Fruit fly (Drosophila melanogaster) whole organism, embryonic: ENCODE measurements around the gene Cpr78Ca.

Experiments used
- Abd-B ChIP-seq: fragments of 200-800 bp; sonication (Bioruptor generic); optimal IDR thresholded peaks from 2 replicates; lab custom pipeline; 2018; ENCODE audit warnings: missing biosample characterization, mild to moderate bottlenecking, missing genetic modification characterization, moderate library complexity
- Asciz ChIP-seq: fragments of 200-800 bp; sonication (Bioruptor generic); optimal IDR thresholded peaks from 2 replicates; lab custom pipeline; 2017; ENCODE audit warnings: missing biosample characterization, mild to moderate bottlenecking, missing genetic modification characterization, missing genetic modification reagents
- Atf6 ChIP-seq: fragments of 200-800 bp; sonication (Bioruptor generic); IDR thresholded peaks from 2 replicates; pipeline ENCODE4 v1.3.6; 2022; ENCODE audit warnings: missing biosample characterization, missing genetic modification characterization
- B-H1 ChIP-seq: fragments of 200-800 bp; sonication (Bioruptor generic); IDR thresholded peaks from 3 replicates; pipeline ENCODE4 v1.3.6; 2022; ENCODE audit warnings: missing biosample characterization, missing genetic modification characterization
- CG10654 ChIP-seq: fragments of 200-800 bp; sonication (Bioruptor generic); optimal IDR thresholded peaks from 2 replicates; lab custom pipeline; 2016; ENCODE audit warnings: missing biosample characterization, missing genetic modification characterization
- CG10959 ChIP-seq: fragments of 200-800 bp; sonication (Bioruptor generic); IDR thresholded peaks from 2 replicates; pipeline ENCODE4 v1.3.6; 2022; ENCODE audit warnings: missing biosample characterization, missing genetic modification characterization
- CG11696 ChIP-seq: fragments of 200-800 bp; sonication (Bioruptor generic); IDR thresholded peaks from 2 replicates; pipeline ENCODE4 v1.3.6; 2022; ENCODE audit warnings: missing biosample characterization, missing genetic modification characterization
- CG11723 ChIP-seq: fragments of 200-800 bp; sonication (Bioruptor generic); optimal IDR thresholded peaks from 2 replicates; lab custom pipeline; 2017; ENCODE audit warnings: missing biosample characterization, mild to moderate bottlenecking, missing genetic modification characterization
- CG12219 ChIP-seq: fragments of 200-800 bp; sonication (Bioruptor generic); optimal IDR thresholded peaks from 3 replicates; lab custom pipeline; 2018; ENCODE audit warnings: missing biosample characterization, mild to moderate bottlenecking, missing genetic modification characterization
- CG18011 ChIP-seq: fragments of 200-800 bp; sonication (Bioruptor generic); optimal IDR thresholded peaks from 2 replicates; lab custom pipeline; 2017; ENCODE audit warnings: missing biosample characterization, missing genetic modification characterization, mild to moderate bottlenecking, moderate library complexity, missing genotype
- CG18619 ChIP-seq: fragments of 200-800 bp; sonication (Bioruptor generic); optimal IDR thresholded peaks from 3 replicates; lab custom pipeline; 2017; ENCODE audit warnings: missing biosample characterization, mild to moderate bottlenecking, missing genetic modification characterization
- CG31441 ChIP-seq: fragments of 200-800 bp; sonication (Bioruptor generic); IDR thresholded peaks from 2 replicates; pipeline ENCODE4 v1.3.6; 2022; ENCODE audit warnings: missing biosample characterization, missing genetic modification characterization
- CG34376 ChIP-seq: fragments of 200-800 bp; sonication (Bioruptor generic); optimal IDR thresholded peaks from 2 replicates; lab custom pipeline; 2018; ENCODE audit warnings: missing biosample characterization, mild to moderate bottlenecking, missing genetic modification characterization
- CG42726 ChIP-seq: fragments of 200-800 bp; sonication (Bioruptor generic); IDR thresholded peaks from 2 replicates; pipeline ENCODE4 v1.3.6; 2022; ENCODE audit warnings: missing biosample characterization, missing genetic modification characterization; ENCODE audit not compliant: partially characterized antibody
- CG4404 ChIP-seq: fragments of 200-800 bp; sonication (Bioruptor generic); IDR thresholded peaks from 2 replicates; pipeline ENCODE4 v1.3.6; 2022; ENCODE audit warnings: missing biosample characterization, missing genetic modification characterization
- CG4617 ChIP-seq: fragments of 200-800 bp; sonication (Bioruptor generic); optimal IDR thresholded peaks from 3 replicates; lab custom pipeline; 2016; ENCODE audit warnings: missing biosample characterization, missing genetic modification characterization, borderline replicate concordance
- CG5180 ChIP-seq: fragments of 200-800 bp; sonication (Bioruptor generic); optimal IDR thresholded peaks from 3 replicates; lab custom pipeline; 2017; ENCODE audit warnings: missing biosample characterization, missing genetic modification characterization, mild to moderate bottlenecking, moderate library complexity, missing genetic modification reagents
- CG6689 ChIP-seq: fragments of 200-800 bp; sonication (Bioruptor generic); IDR thresholded peaks from 2 replicates; pipeline ENCODE4 v1.3.6; 2022; ENCODE audit warnings: missing biosample characterization, missing genetic modification characterization
- CG6791 ChIP-seq: fragments of 200-800 bp; sonication (Bioruptor generic); IDR thresholded peaks from 3 replicates; pipeline ENCODE4 v1.3.6; 2022; ENCODE audit warnings: missing biosample characterization, missing genetic modification characterization; ENCODE audit not compliant: partially characterized antibody
- CG7271 ChIP-seq: fragments of 200-800 bp; sonication (Bioruptor generic); optimal IDR thresholded peaks from 2 replicates; lab custom pipeline; 2018; ENCODE audit warnings: missing biosample characterization, mild to moderate bottlenecking, missing genetic modification characterization, moderate library complexity
- CG7556 ChIP-seq: fragments of 200-800 bp; sonication (Bioruptor generic); optimal IDR thresholded peaks from 2 replicates; lab custom pipeline; 2017; ENCODE audit warnings: missing biosample characterization, mild to moderate bottlenecking, missing genetic modification characterization
- CG8478 ChIP-seq: fragments of >200 bp; optimal IDR thresholded peaks from 2 replicates; lab custom pipeline; 2018
- E2f1 ChIP-seq: fragments of 200-800 bp; sonication (Bioruptor generic); IDR thresholded peaks from 2 replicates; pipeline ENCODE4 v1.3.6; 2022; ENCODE audit warnings: missing biosample characterization, missing genetic modification characterization
- Kr ChIP-seq: fragments of 200-800 bp; sonication (Bioruptor generic); optimal IDR thresholded peaks from 2 replicates; lab custom pipeline; 2017; ENCODE audit warnings: missing biosample characterization, mild to moderate bottlenecking, missing genetic modification characterization
- MESR4 ChIP-seq: fragments of 200-800 bp; sonication (Bioruptor generic); optimal IDR thresholded peaks from 2 replicates; lab custom pipeline; 2018; ENCODE audit warnings: missing biosample characterization, mild to moderate bottlenecking, missing genetic modification characterization, moderate library complexity
- NFAT ChIP-seq: fragments of 200-800 bp; sonication (Bioruptor generic); IDR thresholded peaks from 2 replicates; pipeline ENCODE4 v1.3.6; 2022; ENCODE audit warnings: missing biosample characterization, missing genetic modification characterization
- Nf-YA ChIP-seq: fragments of 200-800 bp; sonication (Bioruptor generic); IDR thresholded peaks from 2 replicates; pipeline ENCODE4 v1.3.6; 2022; ENCODE audit warnings: missing biosample characterization, missing genetic modification characterization
- Opbp ChIP-seq: fragments of 200-800 bp; sonication (Bioruptor generic); IDR thresholded peaks from 3 replicates; pipeline ENCODE4 v1.3.6; 2022; ENCODE audit warnings: missing biosample characterization, missing genetic modification characterization; ENCODE audit not compliant: partially characterized antibody
- Vsx1 ChIP-seq: fragments of 200-800 bp; sonication (Bioruptor generic); optimal IDR thresholded peaks from 2 replicates; lab custom pipeline; 2017; ENCODE audit warnings: missing biosample characterization, mild to moderate bottlenecking, missing genetic modification characterization, missing genetic modification reagents
- ara ChIP-seq: fragments of 200-800 bp; sonication (Bioruptor generic); IDR thresholded peaks from 2 replicates; pipeline ENCODE4 v1.3.6; 2022; ENCODE audit warnings: missing biosample characterization, missing genetic modification characterization
- bowl ChIP-seq: fragments of 200-800 bp; sonication (Bioruptor generic); IDR thresholded peaks from 2 replicates; pipeline ENCODE4 v1.3.6; 2022; ENCODE audit warnings: missing biosample characterization, missing genetic modification characterization
- chinmo ChIP-seq: fragments of 200-800 bp; sonication (Bioruptor generic); IDR thresholded peaks from 4 replicates; pipeline ENCODE4 v1.3.6; 2022; ENCODE audit warnings: missing biosample characterization, missing genetic modification characterization; ENCODE audit not compliant: partially characterized antibody
- crol ChIP-seq: fragments of 200-800 bp; sonication (Bioruptor generic); IDR thresholded peaks from 2 replicates; pipeline ENCODE4 v1.3.6; 2022; ENCODE audit warnings: missing biosample characterization, missing genetic modification characterization
- danr ChIP-seq: fragments of 200-800 bp; sonication (Bioruptor generic); IDR thresholded peaks from 2 replicates; pipeline ENCODE4 v1.3.6; 2022; ENCODE audit warnings: missing biosample characterization, missing genetic modification characterization
- esg ChIP-seq: fragments of 200-800 bp; sonication (Bioruptor generic); conservative IDR thresholded peaks from 2 replicates; pipeline ENCODE4 v1.3.6; 2022; ENCODE audit warnings: missing biosample characterization, missing genetic modification characterization
- eve ChIP-seq, 2 experiments: fragments of >200 bp; optimal IDR thresholded peaks; 2 replicates each; lab custom pipeline; 2017; ENCODE audit warnings: missing biosample characterization in 2 of 2, missing genetic modification characterization in 2 of 2
- grn ChIP-seq: fragments of 200-800 bp; sonication (Bioruptor generic); optimal IDR thresholded peaks from 3 replicates; lab custom pipeline; 2017; ENCODE audit warnings: missing biosample characterization, missing genetic modification characterization
- gt ChIP-seq: fragments of 200-800 bp; sonication (Bioruptor generic); IDR thresholded peaks from 2 replicates; pipeline ENCODE4 v1.3.6; 2022; ENCODE audit warnings: missing biosample characterization, missing genetic modification characterization
- h ChIP-seq: fragments of >200 bp; optimal IDR thresholded peaks from 2 replicates; lab custom pipeline; 2017
- lbe ChIP-seq: fragments of 200-800 bp; sonication (Bioruptor generic); optimal IDR thresholded peaks from 2 replicates; lab custom pipeline; 2016; ENCODE audit warnings: missing biosample characterization, mild to moderate bottlenecking, missing genetic modification characterization
- lmd ChIP-seq: fragments of 200-800 bp; sonication (Bioruptor generic); IDR thresholded peaks from 2 replicates; pipeline ENCODE4 v1.3.6; 2022; ENCODE audit warnings: missing biosample characterization, missing genetic modification characterization
- lola ChIP-seq, 3 experiments: fragments of >200 bp in 2 of 3; fragments of 200-800 bp in 1 of 3; sonication (Bioruptor generic) in 1 of 3; optimal IDR thresholded peaks; 2 replicates each; lab custom pipeline; 2017 to 2019; ENCODE audit warnings: missing biosample characterization in 3 of 3, missing genetic modification characterization in 3 of 3, mild to moderate bottlenecking in 1 of 3, moderate library complexity in 1 of 3
- luna ChIP-seq: fragments of 200-800 bp; sonication (Bioruptor generic); optimal IDR thresholded peaks from 2 replicates; lab custom pipeline; 2016; ENCODE audit warnings: missing biosample characterization, missing genetic modification characterization
- mirr ChIP-seq: fragments of 200-800 bp; sonication (Bioruptor generic); optimal IDR thresholded peaks from 3 replicates; lab custom pipeline; 2018; ENCODE audit warnings: missing biosample characterization, mild to moderate bottlenecking, missing genetic modification characterization
- slou ChIP-seq: fragments of 200-800 bp; sonication (Bioruptor generic); optimal IDR thresholded peaks from 3 replicates; lab custom pipeline; 2016; ENCODE audit warnings: missing biosample characterization, missing genetic modification characterization
- sna ChIP-seq: fragments of 200-800 bp; sonication (Bioruptor generic); IDR thresholded peaks from 2 replicates; pipeline ENCODE4 v1.3.6; 2022; ENCODE audit warnings: missing biosample characterization, missing genetic modification characterization; ENCODE audit not compliant: partially characterized antibody
- sqz ChIP-seq: fragments of 200-800 bp; sonication (Bioruptor generic); optimal IDR thresholded peaks from 3 replicates; lab custom pipeline; 2018; ENCODE audit warnings: missing biosample characterization, mild to moderate bottlenecking, missing genetic modification characterization
- tin ChIP-seq: fragments of 200-800 bp; sonication (Bioruptor generic); optimal IDR thresholded peaks from 3 replicates; lab custom pipeline; 2016; ENCODE audit warnings: missing biosample characterization, missing genetic modification characterization
- tio ChIP-seq: fragments of 200-800 bp; sonication (Bioruptor generic); optimal IDR thresholded peaks from 2 replicates; lab custom pipeline; 2017; ENCODE audit warnings: missing biosample characterization, missing genetic modification characterization, inconsistent platforms

Gene Cpr78Ca

DNA sequence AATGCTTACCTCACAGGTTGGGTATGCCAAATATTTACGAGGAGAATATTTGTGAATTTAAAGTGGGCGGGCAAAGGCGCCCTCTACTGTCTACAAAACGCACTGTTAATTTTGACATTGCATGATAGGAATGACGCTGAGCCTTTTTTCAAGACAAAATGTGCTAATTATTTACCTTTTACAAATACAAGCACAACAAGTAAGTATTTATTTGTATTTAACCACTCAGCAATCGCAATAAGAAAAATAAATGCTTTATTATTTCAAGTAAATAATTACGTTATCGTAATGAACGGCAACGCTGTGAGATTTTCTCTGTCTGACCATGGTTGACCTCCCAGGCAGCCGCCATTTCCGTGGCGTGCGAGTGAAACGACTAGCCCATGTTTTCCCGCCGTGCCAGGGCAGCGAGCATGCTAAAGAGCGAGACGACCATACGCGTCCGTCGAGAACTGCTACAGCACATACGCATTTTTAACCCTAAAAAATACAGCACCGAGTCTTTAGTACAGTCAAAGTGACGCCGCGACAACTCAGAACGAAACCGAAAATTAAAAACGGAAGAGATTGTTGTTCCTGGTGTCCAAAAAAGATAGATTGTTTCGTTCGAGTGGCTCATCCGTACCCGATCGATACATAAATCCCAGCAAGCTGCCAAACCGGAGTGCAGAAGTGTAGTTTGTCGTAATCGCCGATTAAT, 6.8 kb downstream of the Cpr78Ca start, which contains the start of the genes CG12974 and pzg (continued):
- TF ChIP-seq luna = peak; percentile 19
- TF ChIP-seq CG6791 = peak; percentile 67; the same call in 2 of the 3 replicates
- no peak for TF ChIP-seq h (lab: Kevin White, UChicago)
- peak; percentile 82 for TF ChIP-seq MESR4 (GFP tag; lab: Kevin White, UChicago)
- no peak for TF ChIP-seq CG5180 (GFP tag; lab: Kevin White, UChicago)
- no peak for TF ChIP-seq tio
- no peak for TF ChIP-seq CG11696 (GFP tag; lab: Robert Waterston, UW)
- peak; percentile 58 for TF ChIP-seq NFAT (GFP tag; lab: Robert Waterston, UW)
- peak; percentile 82 for TF ChIP-seq Atf6 (GFP tag; lab: Robert Waterston, UW)
- no peak for TF ChIP-seq CG34376 (GFP tag; lab: Kevin White, UChicago)
- peak; percentile 46 for TF ChIP-seq slou (GFP tag; lab: Kevin White, UChicago)
- peak; percentile 8 for TF ChIP-seq CG11723
- peak; percentile 82 for TF ChIP-seq CG18619 (GFP tag; lab: Kevin White, UChicago)
- TF ChIP-seq Opbp (GFP tag; lab: Robert Waterston, UW) = peak; percentile 80
- peak; percentile 67 for TF ChIP-seq CG10654 (GFP tag; lab: Kevin White, UChicago)
- TF ChIP-seq CG7556 = peak; percentile 61
- TF ChIP-seq lola (GFP tag; optimal IDR thresholded peaks at IDR 0.05; lab: Kevin White, UChicago) = peak in 1 of 3 experiments; percentile 94
- peak; percentile 72 for TF ChIP-seq sqz (GFP tag; lab: Kevin White, UChicago)
- no peak for TF ChIP-seq eve (GFP tag; optimal IDR thresholded peaks at IDR 0.05; lab: Kevin White, UChicago)
- peak; percentile 64 for TF ChIP-seq CG7271 (tag; lab: Kevin White, UChicago)
- peak; percentile 89 for TF ChIP-seq Kr
- peak; percentile 88 for TF ChIP-seq Abd-B (GFP tag; lab: Kevin White, UChicago)
- peak; percentile 82 for TF ChIP-seq ara (GFP tag; lab: Robert Waterston, UW)
- TF ChIP-seq CG12219 (GFP tag; lab: Kevin White, UChicago) = peak; percentile 19
- peak; percentile 52 for TF ChIP-seq danr (GFP tag; lab: Robert Waterston, UW)
- TF ChIP-seq bowl (GFP tag; lab: Robert Waterston, UW) = no peak
- no peak for TF ChIP-seq Asciz (GFP tag; lab: Kevin White, UChicago)
- TF ChIP-seq CG10959 (GFP tag; lab: Robert Waterston, UW) = peak; percentile 88
- peak; percentile 71; the same call in 1 of the 2 replicates for TF ChIP-seq CG31441 (GFP tag; lab: Robert Waterston, UW)
- TF ChIP-seq sna (GFP tag; lab: Robert Waterston, UW) = peak; percentile 72
- TF ChIP-seq crol (GFP tag; lab: Robert Waterston, UW) = no peak
- TF ChIP-seq grn (GFP tag; lab: Kevin White, UChicago) = no peak
- TF ChIP-seq CG4617 (GFP tag; lab: Kevin White, UChicago) = peak; percentile 62
- TF ChIP-seq E2f1 (GFP tag; lab: Robert Waterston, UW) = peak; percentile 82
- TF ChIP-seq CG18011 (GFP tag; lab: Kevin White, UChicago) = peak; percentile 50
- peak; percentile 95 for TF ChIP-seq CG4404 (GFP tag; lab: Robert Waterston, UW)
- TF ChIP-seq Nf-YA (GFP tag; lab: Robert Waterston, UW) = peak; percentile 50; the same call in 1 of the 2 replicates
- peak; percentile 61 for TF ChIP-seq Vsx1
- peak; percentile 15 for TF ChIP-seq lbe
- TF ChIP-seq gt (GFP tag; lab: Robert Waterston, UW) = peak; percentile 85
- peak; percentile 64 for TF ChIP-seq tin (GFP tag; lab: Kevin White, UChicago)
- peak; percentile 59 for TF ChIP-seq CG6689 (GFP tag; lab: Robert Waterston, UW)
- peak; percentile 93 for TF ChIP-seq lmd (GFP tag; lab: Robert Waterston, UW)
- peak; percentile 79 for TF ChIP-seq B-H1 (GFP tag; lab: Robert Waterston, UW)
- 0 out of 4 replicates have a peak, but pooled peaks have one; percentile 45 for TF ChIP-seq chinmo (GFP tag; lab: Robert Waterston, UW)
- peak; percentile 85 for TF ChIP-seq esg (GFP tag; lab: Robert Waterston, UW)
- peak; percentile 94 for TF ChIP-seq CG8478 (lab: Kevin White, UChicago)
- TF ChIP-seq mirr (GFP tag; lab: Kevin White, UChicago) = no peak
- TF ChIP-seq CG42726 = peak; percentile 45; the same call in 1 of the 2 replicates
